Fruit fly (Drosophila melanogaster): ENCODE measurements around the gene CG4860.

Gene CG4860

dm6 chr3R:12258437-12258836 is 37.2 kb upstream of the CG4860 start, which contains the start of the genes CG44037 and svp:
Gene CG44037 (plus strand): TSS chr3R:12258737.
Gene svp (plus strand): TSS chr3R:12258737.
- TF ChIP-seq Mnt (GFP tag; optimal IDR thresholded peaks at IDR 0.05) (no peak), Crg-1 (GFP tag; optimal IDR thresholded peaks at IDR 0.05) (no peak), CG33017 (tag; optimal IDR thresholded peaks at IDR 0.05) (no peak), CG5204 (GFP tag; optimal IDR thresholded peaks at IDR 0.05) (no peak), tj (GFP tag; optimal IDR thresholded peaks at IDR 0.05) (no peak), CG7101 (tag; optimal IDR thresholded peaks at IDR 0.05) (no peak), ovo (GFP tag; optimal IDR thresholded peaks at IDR 0.05) (no peak), bab1 (GFP tag; optimal IDR thresholded peaks at IDR 0.05) (no peak), toe (GFP tag; optimal IDR thresholded peaks at IDR 0.05) (no peak), CG1620 (GFP tag; optimal IDR thresholded peaks at IDR 0.05) (no peak), CG11617 (GFP tag; optimal IDR thresholded peaks at IDR 0.05) (no peak), CG12768 (GFP tag; optimal IDR thresholded peaks at IDR 0.05) (no peak), CG14711 (tag; optimal IDR thresholded peaks at IDR 0.05) (no peak), Hr96 (GFP tag; optimal IDR thresholded peaks at IDR 0.05) (no peak), pad (GFP tag; optimal IDR thresholded peaks at IDR 0.05) (no peak), cnc (optimal IDR thresholded peaks at IDR 0.05) (no peak), kay (GFP tag; ENCODE audit: borderline replicate concordance) (no peak), Clk (GFP tag; optimal IDR thresholded peaks at IDR 0.05) (no peak), CG7045 (GFP tag; optimal IDR thresholded peaks at IDR 0.05) (no peak), cic (GFP tag; optimal IDR thresholded peaks at IDR 0.05) (no peak)

dm6 chr3R:12253887-12254286 is 32.6 kb upstream of the CG4860 start, which contains the start of gene CG3942:
Gene CG3942 (plus strand): TSS chr3R:12254187.
- TF ChIP-seq CG12768 (GFP tag; optimal IDR thresholded peaks at IDR 0.05) (no peak), CG33017 (tag; optimal IDR thresholded peaks at IDR 0.05) (no peak), CG7045 (GFP tag; optimal IDR thresholded peaks at IDR 0.05) (no peak), Hr96 (GFP tag; optimal IDR thresholded peaks at IDR 0.05) (no peak), kay (GFP tag; ENCODE audit: borderline replicate concordance) (no peak), cic (GFP tag; optimal IDR thresholded peaks at IDR 0.05) (no peak), tj (GFP tag; optimal IDR thresholded peaks at IDR 0.05) (no peak), Mnt (GFP tag; optimal IDR thresholded peaks at IDR 0.05) (no peak), Crg-1 (GFP tag; optimal IDR thresholded peaks at IDR 0.05) (no peak), CG11617 (GFP tag; optimal IDR thresholded peaks at IDR 0.05) (no peak), bab1 (GFP tag; optimal IDR thresholded peaks at IDR 0.05) (no peak), toe (GFP tag; optimal IDR thresholded peaks at IDR 0.05) (no peak)

dm6 chr3R:12252457-12253065 is 31.3 kb upstream of the CG4860 start:
- TF ChIP-seq CG12768 (GFP tag; optimal IDR thresholded peaks at IDR 0.05) (no peak), CG7045 (GFP tag; optimal IDR thresholded peaks at IDR 0.05) (no peak), cic (GFP tag; optimal IDR thresholded peaks at IDR 0.05) (no peak)

- TF ChIP-seq cic (GFP tag; optimal IDR thresholded peaks at IDR 0.05) (no peak), Clk (GFP tag; optimal IDR thresholded peaks at IDR 0.05) (no peak), CG5204 (GFP tag; optimal IDR thresholded peaks at IDR 0.05) (no peak)
Observed at dm6 chr3R:12251534-12251933, 30.3 kb upstream of the CG4860 start.

dm6 chr3R:12250204-12250603 is 28.9 kb upstream of the CG4860 start:
- TF ChIP-seq CG11617 (GFP tag; optimal IDR thresholded peaks at IDR 0.05), result no peak
- no peak for TF ChIP-seq ovo (GFP tag; optimal IDR thresholded peaks at IDR 0.05)
- no peak for TF ChIP-seq CG5204 (GFP tag; optimal IDR thresholded peaks at IDR 0.05)
- no peak for TF ChIP-seq Hr96 (GFP tag; optimal IDR thresholded peaks at IDR 0.05)

- TF ChIP-seq ovo (GFP tag; optimal IDR thresholded peaks at IDR 0.05) (no peak), cic (GFP tag; optimal IDR thresholded peaks at IDR 0.05) (no peak), CG1620 (GFP tag; optimal IDR thresholded peaks at IDR 0.05) (no peak), Hr96 (GFP tag; optimal IDR thresholded peaks at IDR 0.05) (no peak), CG12768 (GFP tag; optimal IDR thresholded peaks at IDR 0.05) (no peak), bab1 (GFP tag; optimal IDR thresholded peaks at IDR 0.05) (no peak), kay (GFP tag; ENCODE audit: borderline replicate concordance) (no peak), CG33017 (tag; optimal IDR thresholded peaks at IDR 0.05) (no peak), Clk (GFP tag; optimal IDR thresholded peaks at IDR 0.05) (no peak), CG7045 (GFP tag; optimal IDR thresholded peaks at IDR 0.05) (no peak), Mnt (GFP tag; optimal IDR thresholded peaks at IDR 0.05) (no peak), Crg-1 (GFP tag; optimal IDR thresholded peaks at IDR 0.05) (no peak), CG7101 (tag; optimal IDR thresholded peaks at IDR 0.05) (no peak), CG5204 (GFP tag; optimal IDR thresholded peaks at IDR 0.05) (no peak), tj (GFP tag; optimal IDR thresholded peaks at IDR 0.05) (no peak)
Observed at dm6 chr3R:12248243-12248642, 27.0 kb upstream of the CG4860 start.

dm6 chr3R:12244468-12245060 is 23.3 kb upstream of the CG4860 start:
- TF ChIP-seq tj (GFP tag; optimal IDR thresholded peaks at IDR 0.05) (no peak), pad (GFP tag; optimal IDR thresholded peaks at IDR 0.05) (peak; percentile 92)

Data from whole organism, adult.